Fruit fly (Drosophila melanogaster) whole organism: ENCODE results near the gene Pcd.

ENCODE experiments used
- CG8478 ChIP-seq: fragments of >200 bp; optimal IDR thresholded peaks from 2 replicates; lab custom pipeline; 2018; ENCODE audit warnings: inconsistent platforms
- Dll ChIP-seq: fragments of >200 bp; optimal IDR thresholded peaks from 2 replicates; lab custom pipeline; 2017
- EcR ChIP-seq, 2 experiments: fragments of >200 bp; optimal IDR thresholded peaks; 2 replicates each; lab custom pipeline; 2017; ENCODE audit warnings: missing biosample characterization in 2 of 2, missing genetic modification characterization in 2 of 2, missing genetic modification reagents in 2 of 2
- psq ChIP-seq: fragments of >200 bp; optimal IDR thresholded peaks from 2 replicates; lab custom pipeline; 2017

dm6 chr3R:29722238-29722637 lies 725 bp upstream of the Pcd start, which contains the start of gene CG34296:
- TF ChIP-seq CG8478 (lab: Kevin White, UChicago) (no peak), EcR (GFP tag; optimal IDR thresholded peaks at IDR 0.05; lab: Kevin White, UChicago) (no peak), psq (lab: Kevin White, UChicago) (no peak), Dll (lab: Kevin White, UChicago) (no peak)
